Worm (Caenorhabditis elegans): ENCODE data around the gene srz-6.

DNA sequence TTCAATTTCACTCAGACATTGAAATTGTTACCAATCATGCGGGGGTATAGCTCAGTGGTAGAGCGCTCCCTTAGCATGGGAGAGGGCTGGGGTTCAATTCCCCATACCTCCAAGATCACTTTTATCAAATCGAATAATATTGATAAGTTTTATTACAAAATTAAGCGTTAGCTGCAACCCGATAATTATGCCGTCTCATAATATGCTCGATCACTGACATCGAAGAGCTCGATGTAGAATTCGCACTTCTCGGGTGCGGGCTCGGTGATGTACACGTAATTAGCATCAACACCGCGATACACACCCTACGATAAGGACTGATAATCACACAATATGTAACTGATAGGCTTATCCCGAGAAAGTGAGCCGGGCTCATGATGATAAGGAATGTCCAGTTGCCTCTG lies 50.6 kb downstream of the srz-6 start:
- TF ChIP-seq nhr-76 (tag; optimal IDR thresholded peaks at IDR 0.05), result no peak
- TF ChIP-seq elt-3 (tag; optimal IDR thresholded peaks at IDR 0.05), result no peak
- TF ChIP-seq ama-1 (optimal IDR thresholded peaks at IDR 0.05), result no peak
- no peak for TF ChIP-seq aly-2 (tag; optimal IDR thresholded peaks at IDR 0.05)
- TF ChIP-seq nhr-23 (tag; optimal IDR thresholded peaks at IDR 0.05), result no peak
- no peak for TF ChIP-seq egl-27 (tag; optimal IDR thresholded peaks at IDR 0.05)
- no peak for TF ChIP-seq unc-62 (GFP tag; optimal IDR thresholded peaks at IDR 0.05)
- TF ChIP-seq ceh-82 (tag; optimal IDR thresholded peaks at IDR 0.05), result no peak
- no peak for TF ChIP-seq fkh-10 (GFP tag; optimal IDR thresholded peaks at IDR 0.05)
- no peak for TF ChIP-seq mml-1 (tag; optimal IDR thresholded peaks at IDR 0.05)
- no peak for TF ChIP-seq skn-1 (tag; optimal IDR thresholded peaks at IDR 0.05)
